Worm (Caenorhabditis elegans) whole organism, young adult: ENCODE results near the gene str-57.

Experiments used
- B0336.3 ChIP-seq: fragments of 200-800 bp; sonication (Bioruptor generic); IDR thresholded peaks from 2 replicates; pipeline ENCODE4 v1.3.6; 2022; ENCODE audit warnings: missing genetic modification characterization, missing compliant biosample characterization
- C17E4.6 ChIP-seq: fragments of 200-800 bp; sonication (Bioruptor generic); IDR thresholded peaks from 2 replicates; pipeline ENCODE4 v1.3.6; 2022; ENCODE audit warnings: missing genetic modification reagents, missing genetic modification characterization, missing compliant biosample characterization
- D2030.7 ChIP-seq: fragments of 200-800 bp; sonication (Bioruptor generic); IDR thresholded peaks from 2 replicates; pipeline ENCODE4 v1.3.6; 2022; ENCODE audit warnings: missing genetic modification reagents, missing genetic modification characterization, missing compliant biosample characterization
- F10E7.11 ChIP-seq: sonication (generic microtip); optimal IDR thresholded peaks from 2 replicates; lab custom pipeline; 2017; ENCODE audit warnings: mild to moderate bottlenecking, missing genetic modification characterization, moderate library complexity, missing compliant biosample characterization
- F33H1.4 ChIP-seq: fragments of 200-800 bp; sonication (Bioruptor generic); IDR thresholded peaks from 2 replicates; pipeline ENCODE4 v1.3.6; 2022; ENCODE audit warnings: missing genetic modification reagents, missing genetic modification characterization, missing compliant biosample characterization
- F39B2.1 ChIP-seq: fragments of 200-800 bp; sonication (Bioruptor generic); IDR thresholded peaks from 2 replicates; pipeline ENCODE4 v1.3.6; 2022; ENCODE audit warnings: missing genetic modification reagents, missing genetic modification characterization, missing compliant biosample characterization
- F55B11.4 ChIP-seq: sonication (generic microtip); optimal IDR thresholded peaks from 2 replicates; lab custom pipeline; 2016; ENCODE audit warnings: missing compliant biosample characterization, missing genetic modification characterization, borderline replicate concordance; ENCODE audit not compliant: insufficient read depth
- F57C9.4 ChIP-seq: sonication (generic microtip); optimal IDR thresholded peaks from 2 replicates; lab custom pipeline; 2017; ENCODE audit warnings: mild to moderate bottlenecking, missing genetic modification characterization, missing compliant biosample characterization
- K12H6.12 ChIP-seq: fragments of 200-800 bp; sonication (Bioruptor generic); optimal IDR thresholded peaks from 2 replicates; lab custom pipeline; 2018; ENCODE audit warnings: mild to moderate bottlenecking, missing genetic modification characterization, missing compliant biosample characterization
- T07F8.4 ChIP-seq: sonication (generic microtip); optimal IDR thresholded peaks from 2 replicates; lab custom pipeline; 2016; ENCODE audit warnings: mild to moderate bottlenecking, missing genetic modification characterization, moderate library complexity, missing compliant biosample characterization
- Y79H2A.3 ChIP-seq: fragments of 200-800 bp; sonication (Bioruptor generic); conservative IDR thresholded peaks from 2 replicates; pipeline ENCODE4 v1.3.6; 2022; ENCODE audit warnings: missing genetic modification reagents, missing genetic modification characterization, missing compliant biosample characterization
- atf-7 ChIP-seq: sonication (generic microtip); optimal IDR thresholded peaks from 2 replicates; lab custom pipeline; 2017; ENCODE audit warnings: mild to moderate bottlenecking, missing genetic modification characterization, missing compliant biosample characterization
- ceh-100 ChIP-seq: fragments of 200-800 bp; sonication (Bioruptor generic); IDR thresholded peaks from 2 replicates; pipeline ENCODE4 v1.3.6; 2022; ENCODE audit warnings: missing genetic modification reagents, missing genetic modification characterization, missing compliant biosample characterization
- ceh-27 ChIP-seq: fragments of 200-800 bp; sonication (Bioruptor generic); optimal IDR thresholded peaks from 2 replicates; lab custom pipeline; 2018; ENCODE audit warnings: mild to moderate bottlenecking, missing genetic modification characterization, moderate library complexity, missing compliant biosample characterization
- dox-1 ChIP-seq: fragments of 200-800 bp; sonication (Bioruptor generic); IDR thresholded peaks from 2 replicates; pipeline ENCODE4 v1.3.6; 2022; ENCODE audit warnings: missing genetic modification reagents, missing genetic modification characterization, missing compliant biosample characterization
- dpl-1 ChIP-seq: fragments of 150-350 bp; optimal IDR thresholded peaks from 2 replicates; lab custom pipeline; 2014; ENCODE audit warnings: missing biosample characterization, missing genetic modification reagents, missing genetic modification characterization
- efl-1 ChIP-seq: fragments of 150-350 bp; optimal IDR thresholded peaks from 2 replicates; lab custom pipeline; 2014; ENCODE audit warnings: missing biosample characterization, missing genetic modification reagents, missing genetic modification characterization
- egl-18 ChIP-seq: fragments of 200-800 bp; sonication (Bioruptor generic); IDR thresholded peaks from 2 replicates; pipeline ENCODE4 v1.3.6; 2022; ENCODE audit warnings: missing genetic modification reagents, missing genetic modification characterization, missing compliant biosample characterization
- let-607 ChIP-seq, 2 experiments: fragments of 200-800 bp in 1 of 2; sonication (Bioruptor generic) in 1 of 2; sonication (generic microtip) in 1 of 2; optimal IDR thresholded peaks; 2 replicates each; lab custom pipeline; 2016 to 2018; ENCODE audit warnings: mild to moderate bottlenecking in 2 of 2, missing compliant biosample characterization in 2 of 2, missing genetic modification characterization in 2 of 2, moderate library complexity in 2 of 2, missing genotype in 1 of 2
- lin-26 ChIP-seq: fragments of 200-800 bp; sonication (Bioruptor generic); IDR thresholded peaks from 2 replicates; pipeline ENCODE4 v1.3.6; 2022; ENCODE audit warnings: missing genetic modification reagents, missing genetic modification characterization, missing compliant biosample characterization
- lsl-1 ChIP-seq: fragments of 200-800 bp; sonication (Bioruptor generic); optimal IDR thresholded peaks from 2 replicates; lab custom pipeline; 2018; ENCODE audit warnings: mild to moderate bottlenecking, missing genetic modification characterization, moderate library complexity, missing compliant biosample characterization
- madf-8 ChIP-seq: fragments of 200-800 bp; sonication (Bioruptor generic); conservative IDR thresholded peaks from 2 replicates; pipeline ENCODE4 v1.3.6; 2022; ENCODE audit warnings: missing genetic modification reagents, missing genetic modification characterization, missing compliant biosample characterization
- nhr-120 ChIP-seq: fragments of 200-800 bp; sonication (Bioruptor generic); IDR thresholded peaks from 2 replicates; pipeline ENCODE4 v1.3.6; 2022; ENCODE audit warnings: missing genetic modification characterization, missing compliant biosample characterization
- pbrm-1 ChIP-seq: fragments of 200-800 bp; sonication (Bioruptor generic); IDR thresholded peaks from 2 replicates; pipeline ENCODE4 v1.3.6; 2022; ENCODE audit warnings: missing genetic modification reagents, missing genetic modification characterization, missing compliant biosample characterization
- rec-8 ChIP-seq, 2 experiments: sonication (generic microtip); optimal IDR thresholded peaks; 2 replicates each; lab custom pipeline; 2016; ENCODE audit warnings: mild to moderate bottlenecking in 2 of 2, missing genetic modification characterization in 2 of 2, missing genetic modification reagents in 2 of 2, missing genotype in 2 of 2, missing biosample characterization in 1 of 2, missing compliant biosample characterization in 1 of 2, moderate library complexity in 1 of 2
- sdz-38 ChIP-seq: sonication (generic microtip); optimal IDR thresholded peaks from 2 replicates; lab custom pipeline; 2016; ENCODE audit warnings: missing genotype, missing genetic modification characterization, missing compliant biosample characterization
- snpc-1.1 ChIP-seq: sonication (generic microtip); optimal IDR thresholded peaks from 2 replicates; lab custom pipeline; 2017; ENCODE audit warnings: missing genetic modification characterization, mild to moderate bottlenecking, missing compliant biosample characterization, antibody characterized with exemption, moderate library complexity, missing genotype, missing genetic modification reagents; ENCODE audit not compliant: insufficient read depth
- snpc-4 ChIP-seq, 5 experiments: fragments of 150-350 bp in 1 of 5; sonication (generic microtip) in 4 of 5; optimal IDR thresholded peaks; 2 replicates each; lab custom pipeline; 2014 to 2018; ENCODE audit warnings: missing genetic modification characterization in 5 of 5, missing biosample characterization in 3 of 5, antibody characterized with exemption in 2 of 5, mild to moderate bottlenecking in 2 of 5, missing compliant biosample characterization in 2 of 5, missing genotype in 2 of 5, moderate library complexity in 2 of 5, missing genetic modification reagents in 1 of 5
- somi-1 ChIP-seq: fragments of 200-800 bp; sonication (Bioruptor generic); optimal IDR thresholded peaks from 2 replicates; lab custom pipeline; 2018; ENCODE audit warnings: mild to moderate bottlenecking, missing genetic modification characterization, missing compliant biosample characterization
- tbx-9 ChIP-seq: sonication (generic microtip); optimal IDR thresholded peaks from 2 replicates; lab custom pipeline; 2016; ENCODE audit warnings: borderline replicate concordance, missing genetic modification characterization, inconsistent platforms, missing compliant biosample characterization
- unc-130 ChIP-seq: sonication (generic microtip); optimal IDR thresholded peaks from 2 replicates; lab custom pipeline; 2016; ENCODE audit warnings: missing genetic modification reagents, missing genetic modification characterization, missing compliant biosample characterization
- xnd-1 ChIP-seq: sonication (generic microtip); optimal IDR thresholded peaks from 2 replicates; lab custom pipeline; 2016; ENCODE audit warnings: missing genotype, missing genetic modification reagents, missing genetic modification characterization, missing compliant biosample characterization
- zim-3 ChIP-seq: sonication (generic microtip); optimal IDR thresholded peaks from 2 replicates; lab custom pipeline; 2017; ENCODE audit warnings: mild to moderate bottlenecking, missing genetic modification characterization, moderate library complexity, missing compliant biosample characterization
- ztf-26 ChIP-seq: sonication (generic microtip); optimal IDR thresholded peaks from 2 replicates; lab custom pipeline; 2017; ENCODE audit warnings: missing genetic modification characterization, missing compliant biosample characterization
- ztf-6 ChIP-seq: fragments of 200-800 bp; sonication (Bioruptor generic); IDR thresholded peaks from 2 replicates; pipeline ENCODE4 v1.3.6; 2022; ENCODE audit warnings: missing genetic modification reagents, missing genetic modification characterization, missing compliant biosample characterization

str-57 gene

ce11 chrV:15829907-15830306 lies 40.5 kb upstream of the str-57 start, which contains the start of gene srbc-55:
TSS of gene srbc-55 (minus strand) at chrV:15830007.
- TF ChIP-seq efl-1 (GFP tag; lab: Kevin White, UChicago), result no peak
- TF ChIP-seq let-607 (tag; optimal IDR thresholded peaks at IDR 0.05; lab: Kevin White, UChicago), result no peak
- no peak for TF ChIP-seq lsl-1 (GFP tag; lab: Kevin White, UChicago)
- TF ChIP-seq Y79H2A.3 (GFP tag; lab: Robert Waterston, UW), result no peak
- no peak for TF ChIP-seq B0336.3 (GFP tag; lab: Robert Waterston, UW)
- TF ChIP-seq pbrm-1 (GFP tag; lab: Robert Waterston, UW), result no peak
- no peak for TF ChIP-seq T07F8.4
- TF ChIP-seq K12H6.12, result no peak
- TF ChIP-seq atf-7, result no peak
- no peak for TF ChIP-seq rec-8 (tag; optimal IDR thresholded peaks at IDR 0.05; lab: Kevin White, UChicago)
- TF ChIP-seq snpc-4 (GFP tag; optimal IDR thresholded peaks at IDR 0.05; lab: Kevin White, UChicago), result no peak
- no peak for TF ChIP-seq snpc-4 (tag; optimal IDR thresholded peaks at IDR 0.05; lab: Kevin White, UChicago)
- TF ChIP-seq snpc-1.1 (tag; lab: Kevin White, UChicago), result no peak
- no peak for TF ChIP-seq egl-18 (GFP tag; lab: Robert Waterston, UW)
- TF ChIP-seq F39B2.1 (GFP tag; lab: Robert Waterston, UW), result no peak
- no peak for TF ChIP-seq tbx-9
- no peak for TF ChIP-seq C17E4.6 (GFP tag; lab: Robert Waterston, UW)
- TF ChIP-seq F55B11.4 (tag; lab: Kevin White, UChicago), result no peak
- no peak for TF ChIP-seq sdz-38 (tag; lab: Kevin White, UChicago)
- TF ChIP-seq zim-3, result no peak
- no peak for TF ChIP-seq lin-26 (GFP tag; lab: Robert Waterston, UW)

DNA sequence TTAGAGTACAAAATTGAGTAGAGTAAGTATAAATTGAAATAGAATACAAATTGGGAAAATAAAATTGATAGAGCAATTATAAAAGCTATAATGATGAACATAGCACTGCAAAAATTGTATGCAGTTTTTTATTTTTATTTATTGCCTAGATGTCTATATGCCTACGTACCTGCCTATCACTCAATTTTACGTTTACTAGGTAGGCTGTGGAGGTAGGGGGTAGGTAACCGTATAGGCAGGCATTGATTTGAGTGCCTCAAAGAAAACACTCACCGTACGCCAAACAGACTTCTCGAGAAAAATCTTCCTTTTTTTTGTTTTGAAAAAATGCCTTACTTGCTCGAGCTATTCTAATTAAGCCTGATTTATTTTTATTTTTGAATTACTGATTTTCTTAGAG lies 38.9 kb upstream of the str-57 start, which contains the start of gene srbc-56:
TSS of gene srbc-56 (minus strand) at position 101 of the 400 bp plus-strand sequence.
- TF ChIP-seq D2030.7 (GFP tag; lab: Robert Waterston, UW) (no peak), ztf-6 (GFP tag; lab: Robert Waterston, UW) (no peak)

- TF ChIP-seq dpl-1 (no peak), unc-130 (GFP tag; lab: Kevin White, UChicago) (no peak), lsl-1 (GFP tag; lab: Kevin White, UChicago) (no peak), F10E7.11 (tag; lab: Kevin White, UChicago) (no peak), ceh-100 (GFP tag; lab: Robert Waterston, UW) (no peak), nhr-120 (GFP tag; lab: Robert Waterston, UW) (no peak), F55B11.4 (tag; lab: Kevin White, UChicago) (no peak), F33H1.4 (GFP tag; lab: Robert Waterston, UW) (no peak), madf-8 (GFP tag; lab: Robert Waterston, UW) (no peak), ztf-26 (tag; lab: Kevin White, UChicago) (no peak), ceh-27 (GFP tag; lab: Kevin White, UChicago) (no peak), dox-1 (GFP tag; lab: Robert Waterston, UW) (no peak), xnd-1 (tag; lab: Kevin White, UChicago) (no peak), somi-1 (no peak), F57C9.4 (tag; lab: Kevin White, UChicago) (no peak)
Observed at ce11 chrV:15833622-15834021, 36.8 kb upstream of the str-57 start, which contains the start of gene srbc-54. TSS of gene srbc-54 (minus strand) at chrV:15833722.
